Fruit fly (Drosophila melanogaster) S2 (cell line): Measurements from ENCODE around the gene CG10097.

Experiments used
- CG8478 ChIP-seq: fragments of >200 bp; optimal IDR thresholded peaks from 2 replicates; lab custom pipeline; 2018
- CTCF ChIP-seq, 2 experiments: fragments of >200 bp; optimal IDR thresholded peaks; 2 replicates each; lab custom pipeline; 2018

- TF ChIP-seq CG8478 (lab: Kevin White, UChicago) = no peak
- TF ChIP-seq CTCF (optimal IDR thresholded peaks at IDR 0.05; lab: Kevin White, UChicago) = no peak
Measured at dm6 chr3R:12370643-12370995, 25.2 kb downstream of the CG10097 start.
